Fruit fly (Drosophila melanogaster): Measurements from ENCODE around the gene Zw10.
"Not testable (repeated sequence)": the region's sequence is repeated elsewhere in the genome, so short reads cannot be mapped to it uniquely, and the experiment has no call there.

Zw10 gene

DNA sequence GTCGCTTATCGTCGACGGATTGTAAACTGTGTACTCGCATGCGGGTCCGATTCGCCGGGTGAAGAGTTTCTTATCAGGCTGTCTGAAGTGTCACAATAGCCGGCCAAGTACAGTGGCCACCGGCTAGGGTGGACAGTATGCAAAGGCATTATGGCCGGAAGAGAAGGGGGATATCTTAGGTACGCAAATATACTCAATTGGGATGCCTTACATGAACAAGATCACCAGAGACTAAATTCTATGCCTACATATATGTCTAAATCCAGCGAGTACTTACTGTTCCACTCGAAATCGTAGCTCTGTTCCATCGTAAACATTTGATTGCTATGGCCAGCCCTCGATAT is 10.3 kb upstream of the Zw10 start (continued):
- TF ChIP-seq br (GFP tag; optimal IDR thresholded peaks at IDR 0.05) (peak; percentile 96), sv (GFP tag; optimal IDR thresholded peaks at IDR 0.05) (peak; percentile 76)

DNA sequence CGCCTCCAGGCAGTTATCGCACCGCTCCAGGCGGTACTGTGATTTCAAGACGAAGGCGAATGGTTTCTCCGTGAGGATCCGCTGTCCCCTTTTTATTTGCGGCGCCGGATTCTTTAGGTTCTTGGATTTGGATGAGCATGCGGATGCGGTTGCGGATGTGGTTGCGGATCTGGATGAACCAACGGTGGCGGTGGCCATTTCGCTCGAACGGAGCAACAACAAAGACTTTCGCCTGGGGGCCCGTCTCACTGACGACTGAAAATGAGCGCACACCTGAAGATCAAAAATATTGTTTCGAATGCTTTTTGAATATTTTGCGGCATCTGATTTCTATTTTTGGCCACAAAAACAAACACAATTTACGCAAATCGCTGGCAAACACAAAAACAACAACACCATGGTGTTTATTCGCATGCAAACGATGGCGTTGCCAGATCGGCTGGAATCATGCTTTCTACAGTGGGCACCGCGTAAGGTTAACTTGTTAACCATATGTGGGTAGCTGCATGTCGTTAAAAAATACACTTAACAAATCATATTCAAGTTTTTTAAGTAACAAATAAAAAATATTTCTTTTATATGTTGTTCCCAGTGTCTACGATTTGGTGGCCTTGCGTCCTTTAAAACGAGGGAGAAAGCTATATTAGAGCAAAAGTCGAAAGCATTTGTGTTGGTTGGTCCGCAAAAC is 4.6 kb downstream of the Zw10 start, which contains the start of gene Smyd3:
TSS of gene Smyd3 (minus strand) at position 407 of the 688 bp plus-strand sequence.
- TF ChIP-seq pan (optimal IDR thresholded peaks at IDR 0.05), result no peak
- TF ChIP-seq usp (GFP tag; optimal IDR thresholded peaks at IDR 0.05), result no peak
- no peak for TF ChIP-seq Hnf4 (GFP tag; optimal IDR thresholded peaks at IDR 0.05)
- no peak for TF ChIP-seq lola (GFP tag; optimal IDR thresholded peaks at IDR 0.05)
- TF ChIP-seq sv (GFP tag; optimal IDR thresholded peaks at IDR 0.05), result peak; percentile 76
- TF ChIP-seq dl (GFP tag; optimal IDR thresholded peaks at IDR 0.05; ENCODE audit: insufficient read depth in 1 of 2, partially characterized antibody in 2 of 2), result no peak
- no peak for TF ChIP-seq Myc (optimal IDR thresholded peaks at IDR 0.05)
- peak; percentile 68 for TF ChIP-seq psq (GFP tag; optimal IDR thresholded peaks at IDR 0.05)
- TF ChIP-seq Rel (GFP tag; optimal IDR thresholded peaks at IDR 0.05), result no peak
- peak; percentile 37 for TF ChIP-seq Rel (tag; optimal IDR thresholded peaks at IDR 0.05)
- TF ChIP-seq br (GFP tag; optimal IDR thresholded peaks at IDR 0.05), result peak; percentile 85
- peak; percentile 88 for TF ChIP-seq woc (GFP tag; optimal IDR thresholded peaks at IDR 0.05)
- TF ChIP-seq Dif (GFP tag; optimal IDR thresholded peaks at IDR 0.05; ENCODE audit: partially characterized antibody), result no peak
- TF ChIP-seq Hr78 (GFP tag; optimal IDR thresholded peaks at IDR 0.05), result no peak
- peak; percentile 9 for TF ChIP-seq Mio (GFP tag; optimal IDR thresholded peaks at IDR 0.05)
- TF ChIP-seq Hr83 (GFP tag; optimal IDR thresholded peaks at IDR 0.05; ENCODE audit: poor library complexity, severe bottlenecking), result peak; percentile 81
- TF ChIP-seq ey (GFP tag; optimal IDR thresholded peaks at IDR 0.05), result peak; percentile 86
- TF ChIP-seq N (GFP tag; optimal IDR thresholded peaks at IDR 0.05), result no peak
- TF ChIP-seq HLH106 (tag; optimal IDR thresholded peaks at IDR 0.05), result peak; percentile 73
- no peak for TF ChIP-seq Abd-B (GFP tag; optimal IDR thresholded peaks at IDR 0.05)
- peak; percentile 65 to 91 for TF ChIP-seq foxo (GFP tag; optimal IDR thresholded peaks at IDR 0.05)
- TF ChIP-seq sage (GFP tag; optimal IDR thresholded peaks at IDR 0.05), result no peak
- no peak for TF ChIP-seq CG32264 (GFP tag; optimal IDR thresholded peaks at IDR 0.05)
- no peak for TF ChIP-seq dmrt93B (GFP tag; optimal IDR thresholded peaks at IDR 0.05)
- no peak for TF ChIP-seq Vsx2 (GFP tag; optimal IDR thresholded peaks at IDR 0.05; ENCODE audit: partially characterized antibody)
- no peak for TF ChIP-seq tai (GFP tag; optimal IDR thresholded peaks at IDR 0.05)
- TF ChIP-seq Jra (GFP tag; optimal IDR thresholded peaks at IDR 0.05), result no peak
- peak; percentile 61 for TF ChIP-seq GATAd (GFP tag; optimal IDR thresholded peaks at IDR 0.05)
- TF ChIP-seq Dfd (GFP tag; optimal IDR thresholded peaks at IDR 0.05), result no peak
- TF ChIP-seq CrebA (GFP tag; optimal IDR thresholded peaks at IDR 0.05; ENCODE audit: borderline replicate concordance), result no peak
- TF ChIP-seq fru (GFP tag; optimal IDR thresholded peaks at IDR 0.05), result peak; percentile 82
- TF ChIP-seq CG9705 (GFP tag; optimal IDR thresholded peaks at IDR 0.05), result peak; percentile 36
- no peak for TF ChIP-seq dsf (GFP tag; optimal IDR thresholded peaks at IDR 0.05; ENCODE audit: borderline replicate concordance)
- TF ChIP-seq Sp1 (GFP tag; optimal IDR thresholded peaks at IDR 0.05), result peak; percentile 68
- peak; percentile 86 for TF ChIP-seq OdsH (GFP tag; optimal IDR thresholded peaks at IDR 0.05)
- peak; percentile 89 for TF ChIP-seq h (GFP tag; optimal IDR thresholded peaks at IDR 0.05)
- TF ChIP-seq jim (GFP tag; optimal IDR thresholded peaks at IDR 0.05), result no peak
- TF ChIP-seq brk (GFP tag; optimal IDR thresholded peaks at IDR 0.05), result no peak
- TF ChIP-seq rgr (GFP tag; optimal IDR thresholded peaks at IDR 0.05), result peak; percentile 88

DNA sequence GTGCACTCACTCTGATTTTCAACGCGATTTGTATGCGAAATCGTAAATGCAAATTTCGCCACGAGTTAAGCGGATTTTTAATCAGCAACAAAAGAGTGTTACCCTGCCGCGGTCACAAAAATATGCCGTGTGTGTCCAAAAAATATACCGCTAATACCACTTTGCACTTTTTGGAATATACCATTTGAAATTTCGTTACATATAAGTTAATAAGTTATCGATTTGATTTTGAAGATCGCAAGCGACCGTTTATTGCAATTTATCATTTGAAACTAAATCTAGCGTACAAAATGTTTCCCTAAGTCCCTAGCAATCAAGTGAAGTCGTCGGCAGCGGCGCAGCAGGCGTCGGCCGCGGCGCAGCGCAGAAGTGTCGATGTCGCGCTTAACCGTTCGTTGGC is 6.2 kb downstream of the Zw10 start, which contains the start of gene eIF3g1:
TSS of gene eIF3g1 (minus strand) at position 101 of the 400 bp plus-strand sequence.
- TF ChIP-seq CrebA (GFP tag; optimal IDR thresholded peaks at IDR 0.05; ENCODE audit: borderline replicate concordance); woc (GFP tag; optimal IDR thresholded peaks at IDR 0.05); usp (GFP tag; optimal IDR thresholded peaks at IDR 0.05): not testable (repeated sequence)

Measured in whole organism, wandering third instar larva.